Fruit fly (Drosophila melanogaster) whole organism, wandering third instar larva: ENCODE data around the gene CG31262.

Experiments
- Abd-B ChIP-seq: fragments of >200 bp; optimal IDR thresholded peaks from 2 replicates; lab custom pipeline; 2017; ENCODE audit warnings: missing biosample characterization, missing genetic modification characterization
- CG32264 ChIP-seq: fragments of 200-800 bp; sonication (Bioruptor generic); optimal IDR thresholded peaks from 2 replicates; lab custom pipeline; 2016; ENCODE audit warnings: missing biosample characterization, missing genetic modification characterization
- CG9705 ChIP-seq: fragments of 200-800 bp; sonication (Bioruptor generic); optimal IDR thresholded peaks from 2 replicates; lab custom pipeline; 2018; ENCODE audit warnings: missing biosample characterization, mild to moderate bottlenecking, missing genetic modification characterization
- CrebA ChIP-seq: fragments of 200-800 bp; sonication (Bioruptor generic); optimal IDR thresholded peaks from 2 replicates; lab custom pipeline; 2016; ENCODE audit warnings: missing biosample characterization, mild to moderate bottlenecking, missing genetic modification characterization, borderline replicate concordance
- Dfd ChIP-seq: fragments of >200 bp; optimal IDR thresholded peaks from 2 replicates; lab custom pipeline; 2017; ENCODE audit warnings: missing biosample characterization, missing genetic modification characterization
- Dif ChIP-seq: fragments of 200-275, 200-300 bp; sonication (Bioruptor generic); optimal IDR thresholded peaks from 2 replicates; lab custom pipeline; 2018; ENCODE audit warnings: missing biosample characterization, missing genetic modification characterization; ENCODE audit not compliant: partially characterized antibody
- GATAd ChIP-seq: sonication (Bioruptor generic); optimal IDR thresholded peaks from 2 replicates; lab custom pipeline; 2016; ENCODE audit warnings: missing biosample characterization, missing genetic modification characterization
- HLH106 ChIP-seq: fragments of 200-800 bp; optimal IDR thresholded peaks from 3 replicates; lab custom pipeline; 2019; ENCODE audit warnings: missing biosample characterization, mild to moderate bottlenecking, missing genetic modification characterization, moderate library complexity
- Hnf4 ChIP-seq: fragments of 200-800 bp; sonication (Bioruptor generic); optimal IDR thresholded peaks from 2 replicates; lab custom pipeline; 2016; ENCODE audit warnings: missing biosample characterization, mild to moderate bottlenecking, missing genetic modification characterization
- Hr78 ChIP-seq: fragments of >200 bp; optimal IDR thresholded peaks from 2 replicates; lab custom pipeline; 2017; ENCODE audit warnings: missing biosample characterization, missing genetic modification characterization
- Hr83 ChIP-seq: fragments of 200-300 bp; sonication (Bioruptor generic); optimal IDR thresholded peaks from 2 replicates; lab custom pipeline; 2016; ENCODE audit warnings: missing biosample characterization, mild to moderate bottlenecking, missing genetic modification characterization, moderate library complexity; ENCODE audit not compliant: poor library complexity, severe bottlenecking
- Jra ChIP-seq: sonication (Bioruptor generic); optimal IDR thresholded peaks from 2 replicates; lab custom pipeline; 2016; ENCODE audit warnings: missing biosample characterization, missing genetic modification characterization
- Mio ChIP-seq: sonication (Bioruptor generic); optimal IDR thresholded peaks from 2 replicates; lab custom pipeline; 2016; ENCODE audit warnings: missing biosample characterization, missing genetic modification characterization
- Myc ChIP-seq: fragments of >200 bp; optimal IDR thresholded peaks from 2 replicates; lab custom pipeline; 2017
- N ChIP-seq: fragments of >200 bp; optimal IDR thresholded peaks from 2 replicates; lab custom pipeline; 2018; ENCODE audit warnings: missing biosample characterization, missing external identifiers, missing genetic modification characterization
- OdsH ChIP-seq: fragments of 200-800 bp; sonication (Bioruptor generic); optimal IDR thresholded peaks from 2 replicates; lab custom pipeline; 2016; ENCODE audit warnings: missing biosample characterization, mild to moderate bottlenecking, missing genetic modification characterization
- Rel ChIP-seq, 2 experiments: fragments of 200-800 bp; sonication (Bioruptor generic) in 1 of 2; optimal IDR thresholded peaks; 2 replicates in 1 of 2; 3 replicates in 1 of 2; lab custom pipeline; 2016 to 2019; ENCODE audit warnings: mild to moderate bottlenecking in 2 of 2, missing biosample characterization in 2 of 2, missing genetic modification characterization in 2 of 2, moderate library complexity in 1 of 2
- Sp1 ChIP-seq: fragments of 200-800 bp; sonication (Bioruptor generic); optimal IDR thresholded peaks from 3 replicates; lab custom pipeline; 2019; ENCODE audit warnings: missing biosample characterization, mild to moderate bottlenecking, missing genetic modification characterization, moderate library complexity
- Vsx2 ChIP-seq: fragments of 200-300, 225-300 bp; sonication (Bioruptor generic); optimal IDR thresholded peaks from 2 replicates; lab custom pipeline; 2018; ENCODE audit warnings: missing biosample characterization, missing genetic modification characterization; ENCODE audit not compliant: partially characterized antibody
- br ChIP-seq: fragments of 200-800 bp; sonication (Bioruptor generic); optimal IDR thresholded peaks from 2 replicates; lab custom pipeline; 2016; ENCODE audit warnings: missing biosample characterization, missing genetic modification characterization
- brk ChIP-seq: fragments of 200-800 bp; sonication (Bioruptor generic); optimal IDR thresholded peaks from 2 replicates; lab custom pipeline; 2016; ENCODE audit warnings: missing biosample characterization, mild to moderate bottlenecking, missing genetic modification characterization
- dl ChIP-seq, 2 experiments: fragments of 175-275, 200-275 bp in 1 of 2; fragments of 200-275 bp in 1 of 2; sonication (Bioruptor generic); optimal IDR thresholded peaks; lab custom pipeline; 2018; ENCODE audit warnings: mild to moderate bottlenecking in 2 of 2, missing biosample characterization in 2 of 2, missing genetic modification characterization in 2 of 2, moderate library complexity in 2 of 2; ENCODE audit not compliant: partially characterized antibody in 2 of 2, insufficient read depth in 1 of 2
- dmrt93B ChIP-seq: fragments of 200-800 bp; sonication (Bioruptor generic); optimal IDR thresholded peaks from 2 replicates; lab custom pipeline; 2018; ENCODE audit warnings: missing biosample characterization, mild to moderate bottlenecking, missing genetic modification characterization
- dsf ChIP-seq: sonication (Bioruptor generic); optimal IDR thresholded peaks from 2 replicates; lab custom pipeline; 2016; ENCODE audit warnings: missing biosample characterization, missing genetic modification characterization, borderline replicate concordance
- ey ChIP-seq: fragments of 200-800 bp; sonication (Bioruptor generic); optimal IDR thresholded peaks from 2 replicates; lab custom pipeline; 2016; ENCODE audit warnings: missing biosample characterization, missing genetic modification characterization
- foxo ChIP-seq, 2 experiments: fragments of 200-800 bp; sonication (Bioruptor generic); optimal IDR thresholded peaks; 2 replicates in 1 of 2; 3 replicates in 1 of 2; lab custom pipeline; 2016 to 2017; ENCODE audit warnings: missing biosample characterization in 2 of 2, missing genetic modification characterization in 2 of 2
- fru ChIP-seq: fragments of 200-800 bp; sonication (Bioruptor generic); optimal IDR thresholded peaks from 3 replicates; lab custom pipeline; 2016; ENCODE audit warnings: missing biosample characterization, mild to moderate bottlenecking, missing genetic modification characterization
- h ChIP-seq: fragments of 200-800 bp; sonication (Bioruptor generic); optimal IDR thresholded peaks from 3 replicates; lab custom pipeline; 2016; ENCODE audit warnings: missing biosample characterization, mild to moderate bottlenecking, missing genetic modification characterization
- jim ChIP-seq: fragments of 175-275, 200-325 bp; sonication (Bioruptor generic); optimal IDR thresholded peaks from 2 replicates; lab custom pipeline; 2016; ENCODE audit warnings: missing biosample characterization, mild to moderate bottlenecking, missing genetic modification characterization
- lola ChIP-seq: fragments of >200 bp; optimal IDR thresholded peaks from 2 replicates; lab custom pipeline; 2017; ENCODE audit warnings: missing biosample characterization, missing genetic modification characterization
- pan ChIP-seq: fragments of >200 bp; optimal IDR thresholded peaks from 2 replicates; lab custom pipeline; 2017
- psq ChIP-seq: fragments of 200-800 bp; sonication (Bioruptor generic); optimal IDR thresholded peaks from 3 replicates; lab custom pipeline; 2017; ENCODE audit warnings: missing biosample characterization, mild to moderate bottlenecking, missing genetic modification characterization, moderate library complexity
- rgr ChIP-seq: fragments of 200-800 bp; sonication (Bioruptor generic); optimal IDR thresholded peaks from 3 replicates; lab custom pipeline; 2016; ENCODE audit warnings: missing biosample characterization, mild to moderate bottlenecking, missing genetic modification characterization
- sage ChIP-seq: fragments of 200-800 bp; sonication (Bioruptor generic); optimal IDR thresholded peaks from 2 replicates; lab custom pipeline; 2016; ENCODE audit warnings: missing biosample characterization, mild to moderate bottlenecking, missing genetic modification characterization
- sv ChIP-seq: fragments of 200-800 bp; sonication (Bioruptor generic); optimal IDR thresholded peaks from 3 replicates; lab custom pipeline; 2016; ENCODE audit warnings: missing biosample characterization, missing genetic modification characterization
- tai ChIP-seq: sonication (Bioruptor generic); optimal IDR thresholded peaks from 2 replicates; lab custom pipeline; 2016; ENCODE audit warnings: missing biosample characterization, missing genetic modification characterization
- usp ChIP-seq: fragments of >200 bp; optimal IDR thresholded peaks from 2 replicates; lab custom pipeline; 2017; ENCODE audit warnings: missing biosample characterization, missing genetic modification characterization
- woc ChIP-seq: sonication (Bioruptor generic); optimal IDR thresholded peaks from 2 replicates; lab custom pipeline; 2016; ENCODE audit warnings: missing biosample characterization, mild to moderate bottlenecking, missing genetic modification characterization

Gene CG31262

DNA sequence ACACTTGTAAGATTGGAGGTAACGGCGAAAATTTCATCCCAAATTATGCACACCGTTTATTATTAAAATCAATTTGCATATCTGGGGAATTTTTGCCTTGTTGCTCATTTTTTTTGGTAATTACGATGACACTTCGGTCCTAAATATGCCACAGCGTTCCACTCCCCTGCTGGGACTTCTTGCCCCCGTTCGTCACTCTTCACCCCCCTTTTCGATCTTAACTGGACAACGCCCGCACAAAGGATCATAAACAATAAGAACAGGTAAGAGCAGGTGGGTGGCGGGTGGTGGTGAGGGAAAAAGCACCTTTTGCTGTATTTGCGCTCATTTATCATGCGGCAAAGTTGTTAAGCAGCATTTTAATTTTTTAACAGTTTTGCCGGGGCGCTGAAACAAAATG, 12.9 kb downstream of the CG31262 start:
- TF ChIP-seq pan (lab: Kevin White, UChicago) (no peak), Rel (GFP tag; optimal IDR thresholded peaks at IDR 0.05; lab: Kevin White, UChicago) (no peak), Rel (tag; optimal IDR thresholded peaks at IDR 0.05; lab: Kevin White, UChicago) (peak; percentile 65), CG9705 (GFP tag; lab: Kevin White, UChicago) (no peak), br (peak; percentile 12)
- TF ChIP-seq, all 38 proteins: peak for 2

DNA sequence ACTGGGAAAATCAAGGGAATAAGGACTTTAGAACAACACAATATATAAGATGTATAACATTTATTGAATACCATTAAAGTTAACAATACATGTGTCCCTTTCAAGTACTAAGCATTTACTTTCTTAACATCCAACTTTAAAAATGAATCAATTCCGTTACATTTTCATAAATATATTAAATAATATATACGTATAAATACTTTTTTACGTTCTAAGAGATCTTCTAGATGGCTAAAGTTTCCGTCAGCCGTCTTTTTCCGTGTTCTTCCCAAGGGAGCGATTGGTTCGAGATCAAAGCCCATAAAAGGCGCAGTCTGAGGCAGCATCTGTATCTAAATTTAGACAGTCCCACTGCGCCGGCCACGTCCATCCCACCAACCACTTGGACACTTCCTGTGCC, 16.1 kb downstream of the CG31262 start:
- TF ChIP-seq pan (lab: Kevin White, UChicago) (no peak), GATAd (GFP tag; lab: Kevin White, UChicago) (no peak), foxo (GFP tag; optimal IDR thresholded peaks at IDR 0.05; lab: Kevin White, UChicago) (no peak), tai (GFP tag; lab: Kevin White, UChicago) (no peak), Mio (GFP tag; lab: Kevin White, UChicago) (no peak), HLH106 (tag; lab: Kevin White, UChicago) (no peak), dl (GFP tag; optimal IDR thresholded peaks at IDR 0.05; lab: Kevin White, UChicago; ENCODE audit: insufficient read depth in 1 of 2, partially characterized antibody in 2 of 2) (no peak), OdsH (no peak), dmrt93B (no peak)

DNA sequence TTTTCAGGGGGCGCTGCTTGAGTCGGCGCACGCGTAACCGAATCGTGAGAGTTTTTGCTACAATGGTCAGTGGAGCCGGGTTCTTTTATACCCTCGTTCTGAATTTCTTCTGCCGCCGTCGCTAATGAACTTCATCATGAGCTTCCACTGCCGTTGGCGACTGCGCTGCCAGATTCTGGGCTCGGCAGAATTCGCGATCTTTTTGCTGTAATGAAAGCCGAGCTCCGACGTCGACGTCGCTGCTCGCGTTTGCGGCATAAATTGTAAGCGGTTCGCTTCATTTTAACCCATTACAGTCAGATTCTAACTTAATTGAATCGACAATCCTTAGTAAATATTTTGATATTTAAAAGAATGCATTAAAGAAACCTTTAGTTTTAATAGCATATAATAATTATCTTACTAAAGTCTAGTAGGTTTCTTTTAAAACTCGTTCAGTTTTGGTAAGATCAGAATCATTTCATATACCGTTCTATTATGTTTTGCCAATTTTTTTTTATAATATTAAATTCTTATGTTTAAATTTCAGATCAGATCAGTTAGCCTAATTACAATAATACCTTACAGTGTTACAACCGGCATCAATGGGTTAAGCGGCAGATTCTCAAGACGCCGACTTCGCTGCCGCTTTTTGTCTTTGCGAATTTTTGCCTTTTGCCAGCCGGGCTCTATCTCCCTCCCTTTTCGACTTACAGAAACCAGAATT, 20.6 kb downstream of the CG31262 start, which contains the start of gene Mur89F:
Gene Mur89F (minus strand): TSS at position 51 of the 706 bp plus-strand sequence.
- no peak for TF ChIP-seq ey (GFP tag; lab: Kevin White, UChicago)
- TF ChIP-seq pan (lab: Kevin White, UChicago): no peak
- no peak for TF ChIP-seq Hr83 (GFP tag; lab: Kevin White, UChicago)
- no peak for TF ChIP-seq usp (GFP tag; lab: Kevin White, UChicago)
- TF ChIP-seq Sp1 (GFP tag; lab: Kevin White, UChicago): peak; percentile 49
- TF ChIP-seq sv (GFP tag; lab: Kevin White, UChicago): no peak
- TF ChIP-seq jim (GFP tag; lab: Kevin White, UChicago): no peak
- no peak for TF ChIP-seq Hr78 (GFP tag; lab: Kevin White, UChicago)
- no peak for TF ChIP-seq Myc
- no peak for TF ChIP-seq CG32264 (GFP tag; lab: Kevin White, UChicago)
- peak; percentile 34 for TF ChIP-seq br
- TF ChIP-seq rgr (GFP tag; lab: Kevin White, UChicago): peak; percentile 25
- no peak for TF ChIP-seq tai (GFP tag; lab: Kevin White, UChicago)
- TF ChIP-seq brk: no peak
- no peak for TF ChIP-seq Rel (GFP tag; optimal IDR thresholded peaks at IDR 0.05; lab: Kevin White, UChicago)
- no peak for TF ChIP-seq Rel (tag; optimal IDR thresholded peaks at IDR 0.05; lab: Kevin White, UChicago)
- TF ChIP-seq fru (GFP tag; lab: Kevin White, UChicago): peak; percentile 56
- TF ChIP-seq dmrt93B: peak; percentile 51
- TF ChIP-seq Dif (GFP tag; lab: Kevin White, UChicago): no peak
- TF ChIP-seq HLH106 (tag; lab: Kevin White, UChicago): peak; percentile 59
- TF ChIP-seq Vsx2 (GFP tag; lab: Kevin White, UChicago): no peak
- no peak for TF ChIP-seq GATAd (GFP tag; lab: Kevin White, UChicago)
- TF ChIP-seq psq (GFP tag; lab: Kevin White, UChicago): peak; percentile 59
- no peak for TF ChIP-seq Jra (GFP tag; lab: Kevin White, UChicago)
- TF ChIP-seq OdsH: peak; percentile 31
- TF ChIP-seq Hnf4 (GFP tag; lab: Kevin White, UChicago): peak; percentile 10
- TF ChIP-seq Abd-B (GFP tag; lab: Kevin White, UChicago): no peak
- TF ChIP-seq dl (GFP tag; optimal IDR thresholded peaks at IDR 0.05; lab: Kevin White, UChicago; ENCODE audit: insufficient read depth in 1 of 2, partially characterized antibody in 2 of 2): no peak
- TF ChIP-seq woc (GFP tag; lab: Kevin White, UChicago): peak; percentile 13
- TF ChIP-seq Mio (GFP tag; lab: Kevin White, UChicago): no peak
- TF ChIP-seq dsf (GFP tag; lab: Kevin White, UChicago): no peak
- no peak for TF ChIP-seq N (GFP tag; lab: Kevin White, UChicago)
- TF ChIP-seq CG9705 (GFP tag; lab: Kevin White, UChicago): no peak
- TF ChIP-seq Dfd (GFP tag; lab: Kevin White, UChicago): no peak
- no peak for TF ChIP-seq CrebA (GFP tag; lab: Kevin White, UChicago)
- TF ChIP-seq h: peak; percentile 40
- TF ChIP-seq sage (GFP tag; lab: Kevin White, UChicago): no peak
- no peak for TF ChIP-seq lola (GFP tag; lab: Kevin White, UChicago)
- TF ChIP-seq foxo (GFP tag; optimal IDR thresholded peaks at IDR 0.05; lab: Kevin White, UChicago): peak in 1 of 2 experiments; percentile 42
